Worm (Caenorhabditis elegans) whole organism, L1 larva: ENCODE results near the gene C16C8.5.

Experiments used
- aha-1 ChIP-seq: fragments of 150-350 bp; optimal IDR thresholded peaks from 2 replicates; lab custom pipeline; 2014; ENCODE audit warnings: missing biosample characterization, missing genetic modification characterization
- aly-2 ChIP-seq: fragments of 150-350 bp; optimal IDR thresholded peaks from 2 replicates; lab custom pipeline; 2014; ENCODE audit warnings: missing biosample characterization, missing genetic modification characterization
- ama-1 ChIP-seq: fragments of 150-350 bp; optimal IDR thresholded peaks from 2 replicates; lab custom pipeline; 2014
- ceh-82 ChIP-seq, 3 experiments: fragments of 150-350 bp in 1 of 3; sonication (generic microtip) in 2 of 3; optimal IDR thresholded peaks; 2 replicates each; lab custom pipeline; 2014 to 2017; ENCODE audit warnings: missing biosample characterization in 3 of 3, missing genetic modification characterization in 3 of 3
- egl-27 ChIP-seq, 2 experiments: fragments of 150-350 bp in 1 of 2; sonication (generic microtip); optimal IDR thresholded peaks; 3 replicates each; lab custom pipeline; 2017 to 2018; ENCODE audit warnings: missing biosample characterization in 2 of 2, missing genetic modification characterization in 2 of 2, missing genetic modification reagents in 2 of 2
- elt-2 ChIP-seq: sonication (generic microtip); optimal IDR thresholded peaks from 2 replicates; lab custom pipeline; 2016; ENCODE audit warnings: missing genetic modification characterization, mild to moderate bottlenecking, inconsistent platforms, missing compliant biosample characterization, missing genetic modification reagents
- elt-3 ChIP-seq, 6 experiments: fragments of 150-350 bp in 1 of 6; sonication (generic microtip); optimal IDR thresholded peaks; 2 replicates each; lab custom pipeline; 2017 to 2018; ENCODE audit warnings: missing biosample characterization in 6 of 6, missing genetic modification characterization in 6 of 6, inconsistent platforms in 1 of 6
- fkh-8 ChIP-seq: sonication (generic microtip); optimal IDR thresholded peaks from 2 replicates; lab custom pipeline; 2016; ENCODE audit warnings: mild to moderate bottlenecking, missing genetic modification characterization, missing compliant biosample characterization
- hpl-2 ChIP-seq: fragments of 150-350 bp; optimal IDR thresholded peaks from 2 replicates; lab custom pipeline; 2014; ENCODE audit warnings: missing biosample characterization, missing genetic modification reagents, missing genetic modification characterization
- lin-13 ChIP-seq: fragments of 150-350 bp; optimal IDR thresholded peaks from 2 replicates; lab custom pipeline; 2014; ENCODE audit warnings: missing biosample characterization, missing genetic modification reagents, missing genetic modification characterization
- lin-15B ChIP-seq: fragments of 150-350 bp; sonication (generic microtip); optimal IDR thresholded peaks from 3 replicates; lab custom pipeline; 2014; ENCODE audit warnings: missing biosample characterization, missing genetic modification characterization
- lir-3 ChIP-seq: sonication (generic microtip); optimal IDR thresholded peaks from 2 replicates; lab custom pipeline; 2016; ENCODE audit warnings: mild to moderate bottlenecking, missing genetic modification characterization, moderate library complexity, missing compliant biosample characterization; ENCODE audit not compliant: poor library complexity
- mep-1 ChIP-seq: fragments of 150-350 bp; optimal IDR thresholded peaks from 2 replicates; lab custom pipeline; 2014; ENCODE audit warnings: missing biosample characterization, missing genetic modification characterization
- nhr-11 ChIP-seq: fragments of 150-350 bp; optimal IDR thresholded peaks from 2 replicates; lab custom pipeline; 2014; ENCODE audit warnings: missing biosample characterization, missing genetic modification characterization
- nhr-19 ChIP-seq: fragments of 200-800 bp; sonication (Bioruptor generic); conservative IDR thresholded peaks from 2 replicates; pipeline ENCODE4 v1.3.6; 2022; ENCODE audit warnings: missing genetic modification characterization, missing compliant biosample characterization
- nhr-20 ChIP-seq: sonication (generic microtip); optimal IDR thresholded peaks from 2 replicates; lab custom pipeline; 2016; ENCODE audit warnings: mild to moderate bottlenecking, missing genetic modification characterization, missing compliant biosample characterization
- nhr-237 ChIP-seq: fragments of 150-350 bp; optimal IDR thresholded peaks from 2 replicates; lab custom pipeline; 2014; ENCODE audit warnings: missing biosample characterization, missing genetic modification characterization
- nhr-71 ChIP-seq: sonication (generic microtip); optimal IDR thresholded peaks from 2 replicates; lab custom pipeline; 2016; ENCODE audit warnings: mild to moderate bottlenecking, missing genetic modification characterization, moderate library complexity, missing compliant biosample characterization
- nhr-85 ChIP-seq: sonication (generic microtip); peaks from one replicate; lab custom pipeline; 2016; ENCODE audit warnings: missing genetic modification characterization, inconsistent platforms, missing compliant biosample characterization
- pqm-1 ChIP-seq: sonication (generic microtip); optimal IDR thresholded peaks from 3 replicates; lab custom pipeline; 2017; ENCODE audit warnings: missing biosample characterization, missing genetic modification characterization
- snu-23 ChIP-seq: sonication (generic microtip); optimal IDR thresholded peaks from 2 replicates; lab custom pipeline; 2016; ENCODE audit warnings: missing genetic modification characterization, missing compliant biosample characterization
- swsn-7 ChIP-seq: sonication (generic microtip); optimal IDR thresholded peaks from 2 replicates; lab custom pipeline; 2016; ENCODE audit warnings: missing genetic modification characterization, missing compliant biosample characterization
- tlp-1 ChIP-seq: fragments of 150-350 bp; optimal IDR thresholded peaks from 2 replicates; lab custom pipeline; 2014; ENCODE audit warnings: missing biosample characterization, missing genetic modification characterization
- unc-62 ChIP-seq: fragments of 150-350 bp; optimal IDR thresholded peaks from 2 replicates; lab custom pipeline; 2014; ENCODE audit warnings: missing biosample characterization, missing genetic modification reagents, missing genetic modification characterization
- vab-15 ChIP-seq: sonication (generic microtip); optimal IDR thresholded peaks from 2 replicates; lab custom pipeline; 2017; ENCODE audit warnings: missing genotype, mild to moderate bottlenecking, missing genetic modification characterization, missing compliant biosample characterization
- xbp-1 ChIP-seq: sonication (generic microtip); optimal IDR thresholded peaks from 2 replicates; lab custom pipeline; 2016; ENCODE audit warnings: missing genetic modification characterization, missing compliant biosample characterization
- ztf-4 ChIP-seq: fragments of 150-350 bp; optimal IDR thresholded peaks from 2 replicates; lab custom pipeline; 2014; ENCODE audit warnings: missing biosample characterization, missing genetic modification characterization

The C16C8.5 gene

ce11 chrII:3399212-3399611, 46.0 kb downstream of the C16C8.5 start, which contains the start of gene nep-9:
TSS of gene nep-9 (minus strand) at chrII:3399312.
- TF ChIP-seq elt-2: no peak
- no peak for TF ChIP-seq unc-62
- TF ChIP-seq fkh-8 (tag; lab: Kevin White, UChicago): no peak
- no peak for TF ChIP-seq nhr-19
- no peak for TF ChIP-seq nhr-85 (tag; lab: Kevin White, UChicago)
- no peak for TF ChIP-seq snu-23 (GFP tag; lab: Kevin White, UChicago)
- no peak for TF ChIP-seq xbp-1 (tag; lab: Kevin White, UChicago)
- TF ChIP-seq nhr-237 (tag; lab: Kevin White, UChicago): no peak
- no peak for TF ChIP-seq nhr-20
- TF ChIP-seq vab-15 (tag; lab: Kevin White, UChicago): no peak

- TF ChIP-seq hpl-2 (GFP tag; lab: Kevin White, UChicago) (no peak), lin-15B (no peak), ztf-4 (tag; lab: Kevin White, UChicago) (no peak), mep-1 (tag; lab: Kevin White, UChicago) (no peak), elt-3 (tag; optimal IDR thresholded peaks at IDR 0.05; lab: Kevin White, UChicago) (no peak), lir-3 (tag; lab: Kevin White, UChicago) (no peak), egl-27 (tag; optimal IDR thresholded peaks at IDR 0.05; lab: Kevin White, UChicago) (no peak), aly-2 (tag; lab: Kevin White, UChicago) (no peak), pqm-1 (no peak), tlp-1 (tag; lab: Kevin White, UChicago) (no peak), ama-1 (no peak), swsn-7 (no peak), nhr-85 (tag; lab: Kevin White, UChicago) (no peak), nhr-71 (tag; lab: Kevin White, UChicago) (no peak), aha-1 (tag; lab: Kevin White, UChicago) (no peak), nhr-11 (tag; lab: Kevin White, UChicago) (no peak), fkh-8 (tag; lab: Kevin White, UChicago) (no peak), ceh-82 (tag; optimal IDR thresholded peaks at IDR 0.05; lab: Kevin White, UChicago) (no peak), lin-13 (GFP tag; lab: Kevin White, UChicago) (no peak), nhr-19 (no peak)
These were observed 49.7 kb downstream of the C16C8.5 start, which contains the start of gene nep-20 for ce11 chrII:3395484-3395883. TSS of gene nep-20 (minus strand) at chrII:3395584.
